Worm (Caenorhabditis elegans) whole organism, L3 larva: ENCODE results near the gene T22D1.3.

Source experiments
- ama-1 ChIP-seq: fragments of 150-350 bp; optimal IDR thresholded peaks from 2 replicates; lab custom pipeline; 2018
- egl-27 ChIP-seq: sonication (generic microtip); optimal IDR thresholded peaks from 4 replicates; lab custom pipeline; 2017; ENCODE audit warnings: missing biosample characterization, missing genetic modification reagents, missing genetic modification characterization
- fos-1 ChIP-seq: fragments of 150-350 bp; optimal IDR thresholded peaks from 2 replicates; lab custom pipeline; 2014; ENCODE audit warnings: missing biosample characterization, missing genetic modification characterization
- jun-1 ChIP-seq: fragments of 150-350 bp; optimal IDR thresholded peaks from 2 replicates; lab custom pipeline; 2014; ENCODE audit warnings: missing biosample characterization, missing genetic modification reagents, missing genetic modification characterization
- snpc-4 ChIP-seq: fragments of 150-350 bp; optimal IDR thresholded peaks from 2 replicates; lab custom pipeline; 2014; ENCODE audit warnings: missing biosample characterization, missing genetic modification characterization
- unc-62 ChIP-seq: fragments of 150-350 bp; sonication (generic microtip); optimal IDR thresholded peaks from 4 replicates; lab custom pipeline; 2014; ENCODE audit warnings: missing biosample characterization, missing genetic modification reagents, missing genetic modification characterization
- zag-1 ChIP-seq: fragments of 150-350 bp; optimal IDR thresholded peaks from 2 replicates; lab custom pipeline; 2014; ENCODE audit warnings: missing biosample characterization, missing genetic modification characterization
- ztf-11 ChIP-seq: fragments of 150-350 bp; optimal IDR thresholded peaks from 2 replicates; lab custom pipeline; 2014; ENCODE audit warnings: missing biosample characterization, missing genetic modification characterization

DNA sequence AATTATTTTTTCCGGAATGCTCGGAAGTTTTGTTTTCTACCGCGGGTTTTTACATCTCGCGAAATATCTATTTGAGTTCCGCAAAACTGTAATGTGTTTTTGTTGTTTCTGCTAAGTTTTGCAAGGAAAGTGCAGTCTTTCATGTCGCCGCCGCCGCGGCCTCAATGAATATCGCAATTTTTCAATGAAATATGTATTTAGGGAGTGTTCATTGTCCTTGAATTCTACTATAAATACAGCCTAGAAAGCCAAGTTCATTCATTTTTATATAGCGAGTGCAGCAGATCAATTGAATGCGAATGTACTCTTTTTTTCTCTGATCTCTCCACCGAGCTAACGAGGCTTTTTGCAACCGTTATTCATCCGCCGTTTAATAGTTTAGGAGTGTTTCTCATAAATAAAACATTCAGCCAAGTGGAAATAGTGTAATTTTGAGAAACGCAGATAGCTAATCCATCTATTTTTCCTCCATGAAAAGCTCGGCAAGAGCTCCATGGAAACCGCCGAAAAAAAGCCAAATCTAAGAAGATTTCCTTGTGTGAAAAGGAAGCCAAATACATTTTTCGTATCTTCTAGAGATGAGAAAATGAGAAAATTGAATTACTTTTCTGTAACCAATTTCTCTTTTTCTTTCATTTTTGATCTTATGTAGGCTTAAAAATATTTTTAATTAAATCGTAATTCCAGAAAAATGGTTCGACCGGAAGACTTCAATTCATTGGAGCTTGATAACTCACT, at the start of gene T22D1.3:
- TF ChIP-seq zag-1 (tag; lab: Kevin White, UChicago) (no peak), snpc-4 (tag; lab: Kevin White, UChicago) (no peak), fos-1 (tag; lab: Kevin White, UChicago) (no peak), unc-62 (no peak), ama-1 (lab: Kevin White, UChicago) (no peak), jun-1 (tag; lab: Kevin White, UChicago) (no peak), egl-27 (no peak), ztf-11 (tag; lab: Kevin White, UChicago) (no peak)
